Worm (Caenorhabditis elegans) whole organism, early embryonic: ENCODE data around the gene nkat-3.

Experiments
- F13C5.2 ChIP-seq: sonication (generic microtip); optimal IDR thresholded peaks from 2 replicates; lab custom pipeline; 2017; ENCODE audit warnings: mild to moderate bottlenecking, missing genetic modification characterization, inconsistent platforms, missing compliant biosample characterization
- ama-1 ChIP-seq: fragments of 150-350 bp; optimal IDR thresholded peaks from 2 replicates; lab custom pipeline; 2014
- ceh-36 ChIP-seq: sonication (generic microtip); optimal IDR thresholded peaks from 2 replicates; lab custom pipeline; 2016; ENCODE audit warnings: missing genetic modification characterization, inconsistent platforms, missing compliant biosample characterization
- ets-7 ChIP-seq: sonication (generic microtip); optimal IDR thresholded peaks from 2 replicates; lab custom pipeline; 2016; ENCODE audit warnings: missing genotype, missing genetic modification characterization, missing compliant biosample characterization
- flt-1 ChIP-seq: fragments of 200-800 bp; sonication (Bioruptor generic); IDR thresholded peaks from 2 replicates; pipeline ENCODE4 v1.3.6; 2022; ENCODE audit warnings: missing genetic modification characterization, missing compliant biosample characterization
- hnd-1 ChIP-seq: sonication (generic microtip); optimal IDR thresholded peaks from 2 replicates; lab custom pipeline; 2016; ENCODE audit warnings: missing genetic modification characterization, missing compliant biosample characterization
- scrt-1 ChIP-seq: fragments of 200-800 bp; sonication (Bioruptor generic); IDR thresholded peaks from 2 replicates; pipeline ENCODE4 v1.3.6; 2022; ENCODE audit warnings: missing genetic modification characterization, missing compliant biosample characterization
- sea-1 ChIP-seq: fragments of 200-800 bp; sonication (Bioruptor generic); conservative IDR thresholded peaks from 2 replicates; pipeline ENCODE4 v1.3.6; 2022; ENCODE audit warnings: missing genetic modification characterization, missing compliant biosample characterization
- tbx-11 ChIP-seq: fragments of 200-800 bp; sonication (Bioruptor generic); IDR thresholded peaks from 2 replicates; pipeline ENCODE4 v1.3.6; 2022; ENCODE audit warnings: missing genetic modification characterization, missing compliant biosample characterization

DNA sequence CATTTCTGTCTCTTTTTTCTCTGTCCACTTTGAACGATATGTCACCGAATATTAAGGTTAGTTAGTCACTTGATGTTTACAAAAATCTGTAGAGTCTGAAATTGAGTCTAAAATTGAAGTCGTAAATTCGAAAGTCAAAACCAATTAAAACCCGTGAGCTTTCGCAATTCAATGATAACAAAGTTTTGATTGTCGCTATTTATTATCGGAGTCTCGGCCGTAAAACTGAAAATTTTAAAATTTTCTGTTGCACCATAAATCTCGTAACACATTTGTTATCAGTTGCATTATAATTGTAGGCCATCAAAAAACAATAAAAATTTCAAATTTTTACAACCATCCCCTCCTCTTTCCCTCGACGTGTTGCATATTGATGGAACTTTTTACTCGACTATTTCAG lies 33.0 kb upstream of the nkat-3 start:
- TF ChIP-seq scrt-1 (GFP tag; lab: Robert Waterston, UW) (no peak), ceh-36 (tag; lab: Kevin White, UChicago) (no peak), hnd-1 (tag; lab: Kevin White, UChicago) (no peak), tbx-11 (GFP tag; lab: Robert Waterston, UW) (no peak), flt-1 (no peak), sea-1 (GFP tag; lab: Robert Waterston, UW) (no peak), ets-7 (tag; lab: Kevin White, UChicago) (no peak), ama-1 (no peak), F13C5.2 (tag; lab: Kevin White, UChicago) (no peak)
